Fruit fly (Drosophila melanogaster) whole organism, embryonic: Measurements from ENCODE around the gene Hexo1.

Source experiments
- BEAF-32 ChIP-seq: fragments of 200-800 bp; sonication (Bioruptor generic); optimal IDR thresholded peaks from 3 replicates; lab custom pipeline; 2017; ENCODE audit warnings: missing biosample characterization, missing genetic modification characterization, mild to moderate bottlenecking, moderate library complexity, missing genetic modification reagents
- Blimp-1 ChIP-seq: fragments of 200-800 bp; sonication (Bioruptor generic); optimal IDR thresholded peaks from 3 replicates; lab custom pipeline; 2018; ENCODE audit warnings: missing biosample characterization, missing genetic modification characterization, mild to moderate bottlenecking, moderate library complexity, missing genetic modification reagents
- CG10274 ChIP-seq: fragments of 200-800 bp; sonication (Bioruptor generic); optimal IDR thresholded peaks from 3 replicates; lab custom pipeline; 2017; ENCODE audit warnings: missing biosample characterization, mild to moderate bottlenecking, missing genetic modification characterization
- CG10565 ChIP-seq: fragments of 200-800 bp; sonication (Bioruptor generic); optimal IDR thresholded peaks from 3 replicates; lab custom pipeline; 2016; ENCODE audit warnings: missing biosample characterization, mild to moderate bottlenecking, missing genetic modification characterization
- CG12071 ChIP-seq: fragments of 200-800 bp; sonication (Bioruptor generic); optimal IDR thresholded peaks from 3 replicates; lab custom pipeline; 2018; ENCODE audit warnings: missing biosample characterization, mild to moderate bottlenecking, missing genetic modification characterization
- CG13894 ChIP-seq: fragments of 200-800 bp; sonication (Bioruptor generic); optimal IDR thresholded peaks from 3 replicates; lab custom pipeline; 2018; ENCODE audit warnings: missing biosample characterization, mild to moderate bottlenecking, missing genetic modification characterization, moderate library complexity
- CG14965 ChIP-seq: fragments of 200-800 bp; sonication (Bioruptor generic); optimal IDR thresholded peaks from 2 replicates; lab custom pipeline; 2016; ENCODE audit warnings: missing biosample characterization, missing genetic modification characterization, borderline replicate concordance
- CG15479 ChIP-seq: fragments of 200-800 bp; sonication (Bioruptor generic); optimal IDR thresholded peaks from 3 replicates; lab custom pipeline; 2019; ENCODE audit warnings: missing biosample characterization, mild to moderate bottlenecking, missing genetic modification characterization, moderate library complexity
- CG16779 ChIP-seq: fragments of 200-800 bp; sonication (Bioruptor generic); IDR thresholded peaks from 2 replicates; pipeline ENCODE4 v1.3.6; 2022; ENCODE audit warnings: missing biosample characterization, missing genetic modification characterization
- CG17568 ChIP-seq: fragments of 200-800 bp; sonication (Bioruptor generic); optimal IDR thresholded peaks from 2 replicates; lab custom pipeline; 2018; ENCODE audit warnings: missing biosample characterization, mild to moderate bottlenecking, missing genetic modification characterization, moderate library complexity
- CG4360 ChIP-seq: fragments of 200-800 bp; sonication (Bioruptor generic); IDR thresholded peaks from 2 replicates; pipeline ENCODE4 v1.3.6; 2022; ENCODE audit warnings: missing biosample characterization, missing genetic modification characterization
- CG4404 ChIP-seq: fragments of 200-800 bp; sonication (Bioruptor generic); IDR thresholded peaks from 2 replicates; pipeline ENCODE4 v1.3.6; 2022; ENCODE audit warnings: missing biosample characterization, missing genetic modification characterization
- CG4617 ChIP-seq: fragments of 200-800 bp; sonication (Bioruptor generic); optimal IDR thresholded peaks from 3 replicates; lab custom pipeline; 2016; ENCODE audit warnings: missing biosample characterization, missing genetic modification characterization, borderline replicate concordance
- CG6683 ChIP-seq: fragments of 200-800 bp; sonication (Bioruptor generic); optimal IDR thresholded peaks from 2 replicates; lab custom pipeline; 2017; ENCODE audit warnings: missing biosample characterization, mild to moderate bottlenecking, missing genetic modification characterization, missing genetic modification reagents
- CG8089 ChIP-seq: fragments of 200-800 bp; sonication (Bioruptor generic); optimal IDR thresholded peaks from 3 replicates; lab custom pipeline; 2016; ENCODE audit warnings: missing biosample characterization, missing genetic modification characterization
- CrebB ChIP-seq: fragments of 200-800 bp; sonication (Bioruptor generic); optimal IDR thresholded peaks from 3 replicates; lab custom pipeline; 2018; ENCODE audit warnings: missing biosample characterization, mild to moderate bottlenecking, missing genetic modification characterization
- E2f2 ChIP-seq: fragments of 200-800 bp; sonication (Bioruptor generic); IDR thresholded peaks from 2 replicates; pipeline ENCODE4 v1.3.6; 2022; ENCODE audit warnings: missing biosample characterization, missing genetic modification characterization
- ERR ChIP-seq: fragments of 200-800 bp; sonication (Bioruptor generic); optimal IDR thresholded peaks from 2 replicates; lab custom pipeline; 2016; ENCODE audit warnings: missing biosample characterization, missing genetic modification characterization
- Ets97D ChIP-seq: fragments of 200-800 bp; sonication (Bioruptor generic); optimal IDR thresholded peaks from 3 replicates; lab custom pipeline; 2016; ENCODE audit warnings: missing biosample characterization, missing genetic modification characterization
- HLHmδ ChIP-seq: fragments of 200-800 bp; sonication (Bioruptor generic); optimal IDR thresholded peaks from 2 replicates; lab custom pipeline; 2018; ENCODE audit warnings: missing biosample characterization, mild to moderate bottlenecking, missing genetic modification characterization, moderate library complexity
- Kr ChIP-seq: fragments of 200-800 bp; sonication (Bioruptor generic); optimal IDR thresholded peaks from 2 replicates; lab custom pipeline; 2017; ENCODE audit warnings: missing biosample characterization, mild to moderate bottlenecking, missing genetic modification characterization
- Lpt ChIP-seq: fragments of >200 bp; optimal IDR thresholded peaks from 2 replicates; lab custom pipeline; 2018; ENCODE audit warnings: missing biosample characterization, missing genetic modification characterization
- MBD-R2 ChIP-seq: fragments of 200-800 bp; sonication (Bioruptor generic); IDR thresholded peaks from 2 replicates; pipeline ENCODE4 v1.3.6; 2022; ENCODE audit warnings: missing biosample characterization, missing genetic modification characterization
- MTF-1 ChIP-seq: fragments of 200-800 bp; sonication (Bioruptor generic); optimal IDR thresholded peaks from 2 replicates; lab custom pipeline; 2018; ENCODE audit warnings: missing biosample characterization, mild to moderate bottlenecking, missing genetic modification characterization, borderline replicate concordance
- Mad ChIP-seq: fragments of 200-800 bp; sonication (Bioruptor generic); optimal IDR thresholded peaks from 2 replicates; lab custom pipeline; 2016; ENCODE audit warnings: missing biosample characterization, missing genetic modification characterization
- Mes4 ChIP-seq: fragments of 200-800 bp; sonication (Bioruptor generic); optimal IDR thresholded peaks from 2 replicates; lab custom pipeline; 2016; ENCODE audit warnings: missing biosample characterization, missing genetic modification characterization
- Optix ChIP-seq: fragments of 200-800 bp; sonication (Bioruptor generic); IDR thresholded peaks from 3 replicates; pipeline ENCODE4 v1.3.6; 2022; ENCODE audit warnings: missing biosample characterization, missing genetic modification characterization
- Ravus ChIP-seq: fragments of 200-800 bp; sonication (Bioruptor generic); IDR thresholded peaks from 2 replicates; pipeline ENCODE4 v1.3.6; 2022; ENCODE audit warnings: missing biosample characterization, missing genetic modification characterization
- Side ChIP-seq: fragments of 200-800 bp; sonication (Bioruptor generic); optimal IDR thresholded peaks from 2 replicates; lab custom pipeline; 2016; ENCODE audit warnings: missing biosample characterization, missing genetic modification characterization
- Sry-β ChIP-seq: fragments of 200-800 bp; sonication (Bioruptor generic); optimal IDR thresholded peaks from 2 replicates; lab custom pipeline; 2018; ENCODE audit warnings: missing biosample characterization, mild to moderate bottlenecking, missing genetic modification characterization, moderate library complexity
- Stat92E ChIP-seq, 3 experiments: fragments of >200 bp in 2 of 3; fragments of 200-800 bp in 1 of 3; sonication (Bioruptor generic) in 1 of 3; optimal IDR thresholded peaks; 2 replicates each; lab custom pipeline; 2017 to 2019; ENCODE audit warnings: missing biosample characterization in 3 of 3, missing genetic modification characterization in 3 of 3, mild to moderate bottlenecking in 1 of 3, moderate library complexity in 1 of 3
- Trl ChIP-seq, 3 experiments: fragments of >200 bp in 2 of 3; fragments of 200-800 bp in 1 of 3; sonication (Bioruptor generic) in 1 of 3; optimal IDR thresholded peaks; 2 replicates in 1 of 3; 3 replicates in 2 of 3; lab custom pipeline; 2016 to 2017; ENCODE audit warnings: missing biosample characterization in 1 of 3, missing genetic modification characterization in 1 of 3
- ase ChIP-seq: fragments of 200-800 bp; sonication (Bioruptor generic); IDR thresholded peaks from 3 replicates; pipeline ENCODE4 v1.3.6; 2022; ENCODE audit warnings: missing biosample characterization, missing genetic modification characterization
- cas ChIP-seq: fragments of 200-800 bp; sonication (Bioruptor generic); IDR thresholded peaks from 2 replicates; pipeline ENCODE4 v1.3.6; 2022; ENCODE audit warnings: missing biosample characterization, missing genetic modification characterization
- crol ChIP-seq: fragments of 200-800 bp; sonication (Bioruptor generic); IDR thresholded peaks from 2 replicates; pipeline ENCODE4 v1.3.6; 2022; ENCODE audit warnings: missing biosample characterization, missing genetic modification characterization
- danr ChIP-seq: fragments of 200-800 bp; sonication (Bioruptor generic); IDR thresholded peaks from 2 replicates; pipeline ENCODE4 v1.3.6; 2022; ENCODE audit warnings: missing biosample characterization, missing genetic modification characterization
- emc ChIP-seq: fragments of 200-800 bp; sonication (Bioruptor generic); optimal IDR thresholded peaks from 2 replicates; lab custom pipeline; 2016; ENCODE audit warnings: missing biosample characterization, missing genetic modification characterization
- fd3F ChIP-seq: fragments of 200-800 bp; sonication (Bioruptor generic); optimal IDR thresholded peaks from 2 replicates; lab custom pipeline; 2018; ENCODE audit warnings: missing biosample characterization, mild to moderate bottlenecking, missing genetic modification characterization, moderate library complexity
- fru ChIP-seq: fragments of >200 bp; optimal IDR thresholded peaks from 2 replicates; lab custom pipeline; 2017
- gcm ChIP-seq: fragments of 200-800 bp; sonication (Bioruptor generic); optimal IDR thresholded peaks from 2 replicates; lab custom pipeline; 2019; ENCODE audit warnings: missing biosample characterization, mild to moderate bottlenecking, missing genetic modification characterization, moderate library complexity
- grau ChIP-seq: fragments of 200-800 bp; optimal IDR thresholded peaks from 3 replicates; lab custom pipeline; 2019; ENCODE audit warnings: missing biosample characterization, mild to moderate bottlenecking, missing genetic modification characterization, moderate library complexity
- rib ChIP-seq: fragments of 200-800 bp; sonication (Bioruptor generic); IDR thresholded peaks from 2 replicates; pipeline ENCODE4 v1.3.6; 2022; ENCODE audit warnings: missing biosample characterization, missing genetic modification characterization
- sens-2 ChIP-seq: fragments of 200-800 bp; sonication (Bioruptor generic); IDR thresholded peaks from 2 replicates; pipeline ENCODE4 v1.3.6; 2022; ENCODE audit warnings: missing biosample characterization, missing genetic modification characterization
- sob ChIP-seq: fragments of 200-800 bp; sonication (Bioruptor generic); IDR thresholded peaks from 2 replicates; pipeline ENCODE4 v1.3.6; 2022; ENCODE audit warnings: missing biosample characterization, missing genetic modification characterization
- tna ChIP-seq: fragments of 200-800 bp; sonication (Bioruptor generic); IDR thresholded peaks from 2 replicates; pipeline ENCODE4 v1.3.6; 2022; ENCODE audit warnings: missing biosample characterization, missing genetic modification characterization; ENCODE audit not compliant: partially characterized antibody
- toy ChIP-seq: fragments of 200-800 bp; sonication (Bioruptor generic); IDR thresholded peaks from 2 replicates; pipeline ENCODE4 v1.3.6; 2022; ENCODE audit warnings: missing biosample characterization, missing genetic modification characterization
- unpg ChIP-seq: fragments of 200-800 bp; sonication (Bioruptor generic); optimal IDR thresholded peaks from 3 replicates; lab custom pipeline; 2018; ENCODE audit warnings: missing biosample characterization, mild to moderate bottlenecking, missing genetic modification characterization, moderate library complexity
- vnd ChIP-seq: fragments of 200-800 bp; sonication (Bioruptor generic); IDR thresholded peaks from 3 replicates; pipeline ENCODE4 v1.3.6; 2022; ENCODE audit warnings: missing biosample characterization, missing genetic modification characterization; ENCODE audit not compliant: partially characterized antibody
- zfh1 ChIP-seq: fragments of 200-800 bp; sonication (Bioruptor generic); IDR thresholded peaks from 3 replicates; pipeline ENCODE4 v1.3.6; 2022; ENCODE audit warnings: missing biosample characterization, missing genetic modification characterization

Gene Hexo1

DNA sequence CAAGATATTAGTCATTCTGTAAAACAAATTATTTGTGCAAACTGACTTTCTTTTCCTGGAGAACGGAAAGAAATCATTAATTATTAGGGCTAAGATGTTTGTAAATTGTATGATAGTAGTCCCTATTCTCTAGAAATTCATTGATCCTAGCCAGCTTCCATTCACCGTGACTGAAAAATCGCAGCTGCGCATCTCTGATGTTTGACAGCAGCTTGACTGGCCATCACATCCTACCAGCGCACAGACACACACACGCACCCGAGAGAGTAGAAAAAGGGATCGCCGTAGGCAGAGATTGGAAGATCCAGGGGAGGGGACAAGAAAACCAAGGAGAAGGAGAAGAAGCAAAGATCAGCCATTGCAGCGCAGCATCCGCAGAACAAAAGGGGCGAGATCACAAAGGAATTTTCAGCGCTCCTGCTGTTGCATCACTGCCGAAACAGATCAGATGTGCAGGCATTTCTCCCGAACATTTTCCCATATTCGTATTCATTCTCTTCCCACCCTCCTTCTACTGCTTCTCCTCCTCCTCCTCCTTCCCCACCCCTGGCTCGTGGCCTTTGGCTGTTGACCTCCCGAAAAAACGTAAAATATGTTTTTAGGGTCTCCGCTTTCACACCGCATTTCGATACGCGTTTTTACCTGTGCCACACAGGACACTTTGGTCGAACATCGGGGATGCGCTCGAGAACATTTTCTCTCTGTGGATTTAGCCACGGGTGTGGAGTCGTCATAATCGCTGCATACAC, 35.4 kb upstream of the Hexo1 start (continued):
- no peak for TF ChIP-seq CG4617 (GFP tag; lab: Kevin White, UChicago)
- no peak for TF ChIP-seq Optix
- no peak for TF ChIP-seq CrebB (tag; lab: Kevin White, UChicago)
- peak in 1 of 2 experiments; percentile 0 for TF ChIP-seq Trl (optimal IDR thresholded peaks at IDR 0.05; lab: Kevin White, UChicago)
- TF ChIP-seq Trl (GFP tag; optimal IDR thresholded peaks at IDR 0.05; lab: Kevin White, UChicago) = no peak
- no peak for TF ChIP-seq tna
- TF ChIP-seq Blimp-1 (GFP tag; lab: Kevin White, UChicago) = no peak
- TF ChIP-seq CG14965 (GFP tag; lab: Kevin White, UChicago) = no peak
- TF ChIP-seq danr (GFP tag; lab: Robert Waterston, UW) = no peak
- TF ChIP-seq CG17568 (GFP tag; lab: Kevin White, UChicago) = no peak
- no peak for TF ChIP-seq MBD-R2 (GFP tag; lab: Robert Waterston, UW)
- no peak for TF ChIP-seq unpg (GFP tag; lab: Kevin White, UChicago)
- TF ChIP-seq emc (GFP tag; lab: Kevin White, UChicago) = no peak
- peak; percentile 77 for TF ChIP-seq crol (GFP tag; lab: Robert Waterston, UW)
- no peak for TF ChIP-seq sob (GFP tag; lab: Robert Waterston, UW)
- peak; percentile 81 for TF ChIP-seq Lpt (GFP tag; lab: Kevin White, UChicago)
- TF ChIP-seq zfh1 (GFP tag; lab: Robert Waterston, UW) = 0 out of 3 replicates have a peak, but pooled peaks have one; percentile 13
- no peak for TF ChIP-seq HLHmδ (GFP tag; lab: Kevin White, UChicago)
- no peak for TF ChIP-seq toy (GFP tag; lab: Robert Waterston, UW)
- peak; percentile 41 for TF ChIP-seq Kr (GFP tag; lab: Kevin White, UChicago)
- TF ChIP-seq CG10274 (GFP tag; lab: Kevin White, UChicago) = no peak
- no peak for TF ChIP-seq gcm (GFP tag; lab: Kevin White, UChicago)
- TF ChIP-seq CG12071 (GFP tag; lab: Kevin White, UChicago) = no peak
- no peak for TF ChIP-seq grau
- no peak for TF ChIP-seq cas (GFP tag; lab: Robert Waterston, UW)
- no peak for TF ChIP-seq Stat92E (GFP tag; optimal IDR thresholded peaks at IDR 0.05; lab: Kevin White, UChicago)
- no peak for TF ChIP-seq BEAF-32 (GFP tag; lab: Kevin White, UChicago)
- no peak for TF ChIP-seq fd3F (GFP tag; lab: Kevin White, UChicago)
- no peak for TF ChIP-seq Ravus (GFP tag; lab: Robert Waterston, UW)
- no peak for TF ChIP-seq sens-2 (GFP tag; lab: Robert Waterston, UW)
- no peak for TF ChIP-seq ERR (GFP tag; lab: Kevin White, UChicago)
- TF ChIP-seq CG16779 (GFP tag; lab: Robert Waterston, UW) = no peak
- no peak for TF ChIP-seq Side (GFP tag; lab: Kevin White, UChicago)
- TF ChIP-seq CG4360 (GFP tag; lab: Robert Waterston, UW) = peak; percentile 60
- no peak for TF ChIP-seq CG8089 (GFP tag; lab: Kevin White, UChicago)
- TF ChIP-seq E2f2 = no peak
- TF ChIP-seq CG4404 = no peak
- no peak for TF ChIP-seq CG10565 (GFP tag; lab: Kevin White, UChicago)
- peak; percentile 95 for TF ChIP-seq CG15479 (GFP tag; lab: Kevin White, UChicago)
- no peak for TF ChIP-seq Mad (GFP tag; lab: Kevin White, UChicago)
- TF ChIP-seq Sry-β (GFP tag; lab: Kevin White, UChicago) = peak; percentile 82
- no peak for TF ChIP-seq ase
- TF ChIP-seq Mes4 (GFP tag; lab: Kevin White, UChicago) = no peak
- TF ChIP-seq MTF-1 (GFP tag; lab: Kevin White, UChicago) = no peak
- no peak for TF ChIP-seq CG6683 (GFP tag; lab: Kevin White, UChicago)
- no peak for TF ChIP-seq Ets97D (GFP tag; lab: Kevin White, UChicago)
- TF ChIP-seq CG13894 (tag; lab: Kevin White, UChicago) = no peak
- no peak for TF ChIP-seq vnd (GFP tag; lab: Robert Waterston, UW)
- TF ChIP-seq fru (lab: Kevin White, UChicago) = no peak
- 0 out of 2 replicates have a peak, but pooled peaks have one; percentile 12 for TF ChIP-seq rib (GFP tag; lab: Robert Waterston, UW)
